Worm (Caenorhabditis elegans): ENCODE measurements around the gene tbc-17.

- TF ChIP-seq him-1 (tag; optimal IDR thresholded peaks at IDR 0.05): no peak
- TF ChIP-seq W03F9.2 (tag; optimal IDR thresholded peaks at IDR 0.05): no peak
These were observed 75.7 kb downstream of the tbc-17 start for ce11 chrII:12769947-12770346.
